Fruit fly (Drosophila melanogaster) whole organism, embryonic: Measurements from ENCODE around the gene Vha68-1.

Experiments
- Antp ChIP-seq: fragments of 200-800 bp; sonication (Bioruptor generic); optimal IDR thresholded peaks from 3 replicates; lab custom pipeline; 2016; ENCODE audit warnings: missing biosample characterization, missing genetic modification characterization
- Asciz ChIP-seq: fragments of 200-800 bp; sonication (Bioruptor generic); optimal IDR thresholded peaks from 2 replicates; lab custom pipeline; 2017; ENCODE audit warnings: missing biosample characterization, mild to moderate bottlenecking, missing genetic modification characterization, missing genetic modification reagents
- B-H2 ChIP-seq: fragments of 200-800 bp; sonication (Bioruptor generic); optimal IDR thresholded peaks from 2 replicates; lab custom pipeline; 2018; ENCODE audit warnings: missing biosample characterization, mild to moderate bottlenecking, missing genetic modification characterization
- BtbVII ChIP-seq: fragments of 200-800 bp; sonication (Bioruptor generic); optimal IDR thresholded peaks from 3 replicates; lab custom pipeline; 2017; ENCODE audit warnings: missing biosample characterization, mild to moderate bottlenecking, missing genetic modification characterization
- CG12659 ChIP-seq: fragments of 200-800 bp; sonication (Bioruptor generic); optimal IDR thresholded peaks from 3 replicates; lab custom pipeline; 2017; ENCODE audit warnings: mild to moderate bottlenecking, missing biosample characterization, missing genetic modification reagents, missing genetic modification characterization
- CG13424 ChIP-seq: fragments of 200-800 bp; sonication (Bioruptor generic); optimal IDR thresholded peaks from 2 replicates; lab custom pipeline; 2019; ENCODE audit warnings: missing biosample characterization, mild to moderate bottlenecking, missing genetic modification characterization, moderate library complexity
- CG1602 ChIP-seq: fragments of 200-800 bp; sonication (Bioruptor generic); optimal IDR thresholded peaks from 3 replicates; lab custom pipeline; 2016; ENCODE audit warnings: missing biosample characterization, missing genetic modification characterization
- CG1647 ChIP-seq: fragments of 200-800 bp; sonication (Bioruptor generic); optimal IDR thresholded peaks from 3 replicates; lab custom pipeline; 2016; ENCODE audit warnings: missing biosample characterization, missing genetic modification characterization
- CG1792 ChIP-seq: fragments of 200-800 bp; sonication (Bioruptor generic); optimal IDR thresholded peaks from 2 replicates; lab custom pipeline; 2016; ENCODE audit warnings: missing biosample characterization, missing genetic modification characterization
- CG2199 ChIP-seq: fragments of 200-800 bp; sonication (Bioruptor generic); IDR thresholded peaks from 3 replicates; pipeline ENCODE4 v1.3.6; 2022; ENCODE audit warnings: missing biosample characterization, missing genetic modification characterization
- CG3065 ChIP-seq: fragments of 200-800 bp; sonication (Bioruptor generic); optimal IDR thresholded peaks from 2 replicates; lab custom pipeline; 2016; ENCODE audit warnings: missing biosample characterization, missing genetic modification characterization
- CG31365 ChIP-seq: fragments of 200-800 bp; sonication (Bioruptor generic); optimal IDR thresholded peaks from 2 replicates; lab custom pipeline; 2018; ENCODE audit warnings: missing biosample characterization, mild to moderate bottlenecking, missing genetic modification characterization
- CG34224 ChIP-seq: fragments of 200-800 bp; sonication (Bioruptor generic); IDR thresholded peaks from 3 replicates; pipeline ENCODE4 v1.3.6; 2022; ENCODE audit warnings: missing biosample characterization, missing genetic modification characterization; ENCODE audit not compliant: partially characterized antibody
- CG34376 ChIP-seq: fragments of 200-800 bp; sonication (Bioruptor generic); optimal IDR thresholded peaks from 2 replicates; lab custom pipeline; 2018; ENCODE audit warnings: missing biosample characterization, mild to moderate bottlenecking, missing genetic modification characterization
- CG4730 ChIP-seq: fragments of 200-800 bp; sonication (Bioruptor generic); IDR thresholded peaks from 2 replicates; pipeline ENCODE4 v1.3.6; 2022; ENCODE audit warnings: missing biosample characterization, missing genetic modification characterization
- CG5180 ChIP-seq: fragments of 200-800 bp; sonication (Bioruptor generic); optimal IDR thresholded peaks from 3 replicates; lab custom pipeline; 2017; ENCODE audit warnings: missing biosample characterization, missing genetic modification characterization, mild to moderate bottlenecking, moderate library complexity, missing genetic modification reagents
- CG6254 ChIP-seq: fragments of 200-800 bp; sonication (Bioruptor generic); optimal IDR thresholded peaks from 3 replicates; lab custom pipeline; 2017; ENCODE audit warnings: mild to moderate bottlenecking, missing biosample characterization, missing genetic modification reagents, missing genetic modification characterization
- CTCF ChIP-seq: fragments of 200-800 bp; sonication (Bioruptor generic); optimal IDR thresholded peaks from 2 replicates; lab custom pipeline; 2017; ENCODE audit warnings: missing biosample characterization, mild to moderate bottlenecking, missing genetic modification characterization, moderate library complexity
- Chrac-16 ChIP-seq: fragments of 200-800 bp; sonication (Bioruptor generic); optimal IDR thresholded peaks from 3 replicates; lab custom pipeline; 2016; ENCODE audit warnings: missing biosample characterization, missing genetic modification characterization
- Dad ChIP-seq: fragments of 200-800 bp; sonication (Bioruptor generic); optimal IDR thresholded peaks from 3 replicates; lab custom pipeline; 2016; ENCODE audit warnings: missing biosample characterization, missing genetic modification characterization
- Drgx ChIP-seq: fragments of 200-800 bp; sonication (Bioruptor generic); IDR thresholded peaks from 2 replicates; pipeline ENCODE4 v1.3.6; 2022; ENCODE audit warnings: missing biosample characterization, missing genetic modification characterization
- Eip74EF ChIP-seq, 2 experiments: fragments of 200-800 bp in 1 of 2; fragments of >200 bp in 1 of 2; sonication (Bioruptor generic) in 1 of 2; optimal IDR thresholded peaks; 2 replicates each; lab custom pipeline; 2017 to 2019; ENCODE audit warnings: missing biosample characterization in 2 of 2, missing genetic modification characterization in 2 of 2, mild to moderate bottlenecking in 1 of 2, moderate library complexity in 1 of 2
- Gug ChIP-seq: fragments of 200-800 bp; sonication (Bioruptor generic); IDR thresholded peaks from 4 replicates; pipeline ENCODE4 v1.3.6; 2022; ENCODE audit warnings: missing biosample characterization, missing genetic modification characterization
- Hey ChIP-seq: fragments of 200-800 bp; sonication (Bioruptor generic); optimal IDR thresholded peaks from 3 replicates; lab custom pipeline; 2018; ENCODE audit warnings: missing biosample characterization, mild to moderate bottlenecking, missing genetic modification characterization
- HmgZ ChIP-seq: fragments of 200-800 bp; sonication (Bioruptor generic); optimal IDR thresholded peaks from 2 replicates; lab custom pipeline; 2018; ENCODE audit warnings: missing biosample characterization, mild to moderate bottlenecking, missing genetic modification characterization
- Med ChIP-seq: fragments of 200-800 bp; sonication (Bioruptor generic); peaks from one replicate; lab custom pipeline; 2016; ENCODE audit warnings: missing biosample characterization, missing genetic modification characterization, mild to moderate bottlenecking, inconsistent platforms, moderate library complexity
- Mes4 ChIP-seq: fragments of 200-800 bp; sonication (Bioruptor generic); optimal IDR thresholded peaks from 2 replicates; lab custom pipeline; 2016; ENCODE audit warnings: missing biosample characterization, missing genetic modification characterization
- NFAT ChIP-seq: fragments of 200-800 bp; sonication (Bioruptor generic); IDR thresholded peaks from 2 replicates; pipeline ENCODE4 v1.3.6; 2022; ENCODE audit warnings: missing biosample characterization, missing genetic modification characterization
- Oli ChIP-seq: fragments of 200-800 bp; sonication (Bioruptor generic); optimal IDR thresholded peaks from 2 replicates; lab custom pipeline; 2018; ENCODE audit warnings: missing biosample characterization, mild to moderate bottlenecking, missing genetic modification characterization, moderate library complexity
- Pdp1 ChIP-seq, 2 experiments: fragments of 200-800 bp; sonication (Bioruptor generic); optimal IDR thresholded peaks; 3 replicates each; lab custom pipeline; 2016; ENCODE audit warnings: missing biosample characterization in 2 of 2, missing genetic modification characterization in 2 of 2, mild to moderate bottlenecking in 1 of 2, moderate library complexity in 1 of 2
- Sox100B ChIP-seq: fragments of 200-800 bp; sonication (Bioruptor generic); optimal IDR thresholded peaks from 3 replicates; lab custom pipeline; 2018; ENCODE audit warnings: missing biosample characterization, mild to moderate bottlenecking, missing genetic modification characterization
- al ChIP-seq: fragments of 200-800 bp; sonication (Bioruptor generic); IDR thresholded peaks from 2 replicates; pipeline ENCODE4 v1.3.6; 2022; ENCODE audit warnings: missing biosample characterization, missing genetic modification characterization
- bsh ChIP-seq, 2 experiments: fragments of 200-800 bp; sonication (Bioruptor generic); optimal IDR thresholded peaks; 2 replicates each; lab custom pipeline; 2017 to 2018; ENCODE audit warnings: mild to moderate bottlenecking in 2 of 2, missing biosample characterization in 2 of 2, missing genetic modification characterization in 2 of 2, moderate library complexity in 1 of 2
- caup ChIP-seq: fragments of 200-800 bp; sonication (Bioruptor generic); optimal IDR thresholded peaks from 3 replicates; lab custom pipeline; 2017; ENCODE audit warnings: missing biosample characterization, mild to moderate bottlenecking, missing genetic modification characterization, moderate library complexity; ENCODE audit not compliant: severe bottlenecking
- dati ChIP-seq: fragments of 200-800 bp; sonication (Bioruptor generic); IDR thresholded peaks from 2 replicates; pipeline ENCODE4 v1.3.6; 2022; ENCODE audit warnings: missing biosample characterization, missing genetic modification characterization
- esg ChIP-seq: fragments of 200-800 bp; sonication (Bioruptor generic); conservative IDR thresholded peaks from 2 replicates; pipeline ENCODE4 v1.3.6; 2022; ENCODE audit warnings: missing biosample characterization, missing genetic modification characterization
- ewg ChIP-seq: fragments of 200-800 bp; sonication (Bioruptor generic); optimal IDR thresholded peaks from 3 replicates; lab custom pipeline; 2017; ENCODE audit warnings: mild to moderate bottlenecking, missing biosample characterization, missing genetic modification reagents, missing genetic modification characterization
- ftz-f1 ChIP-seq: fragments of 200-800 bp; sonication (Bioruptor generic); optimal IDR thresholded peaks from 2 replicates; lab custom pipeline; 2016; ENCODE audit warnings: missing biosample characterization, missing genetic modification characterization
- gcm ChIP-seq: fragments of 200-800 bp; sonication (Bioruptor generic); optimal IDR thresholded peaks from 2 replicates; lab custom pipeline; 2019; ENCODE audit warnings: missing biosample characterization, mild to moderate bottlenecking, missing genetic modification characterization, moderate library complexity
- ham ChIP-seq: fragments of 200-800 bp; sonication (Bioruptor generic); IDR thresholded peaks from 2 replicates; pipeline ENCODE4 v1.3.6; 2022; ENCODE audit warnings: missing biosample characterization, missing genetic modification characterization
- hbn ChIP-seq: fragments of 200-800 bp; sonication (Bioruptor generic); IDR thresholded peaks from 2 replicates; pipeline ENCODE4 v1.3.6; 2022; ENCODE audit warnings: missing biosample characterization, missing genetic modification characterization; ENCODE audit not compliant: partially characterized antibody
- jigr1 ChIP-seq: fragments of 200-800 bp; sonication (Bioruptor generic); IDR thresholded peaks from 3 replicates; pipeline ENCODE4 v1.3.6; 2022; ENCODE audit warnings: missing biosample characterization, missing genetic modification characterization
- kni ChIP-seq: fragments of 200-800 bp; sonication (Bioruptor generic); optimal IDR thresholded peaks from 3 replicates; lab custom pipeline; 2017; ENCODE audit warnings: mild to moderate bottlenecking, missing biosample characterization, missing genetic modification reagents, missing genetic modification characterization
- psq ChIP-seq: fragments of 200-800 bp; sonication (Bioruptor generic); optimal IDR thresholded peaks from 2 replicates; lab custom pipeline; 2017; ENCODE audit warnings: missing biosample characterization, missing genetic modification characterization
- scrt ChIP-seq: fragments of 200-800 bp; sonication (Bioruptor generic); optimal IDR thresholded peaks from 2 replicates; lab custom pipeline; 2018; ENCODE audit warnings: missing biosample characterization, mild to moderate bottlenecking, missing genetic modification characterization, moderate library complexity
- sob ChIP-seq: fragments of 200-800 bp; sonication (Bioruptor generic); IDR thresholded peaks from 2 replicates; pipeline ENCODE4 v1.3.6; 2022; ENCODE audit warnings: missing biosample characterization, missing genetic modification characterization
- stc ChIP-seq: fragments of 200-800 bp; sonication (Bioruptor generic); IDR thresholded peaks from 2 replicates; pipeline ENCODE4 v1.3.6; 2022; ENCODE audit warnings: missing biosample characterization, missing genetic modification characterization
- wdn ChIP-seq: fragments of 200-800 bp; sonication (Bioruptor generic); IDR thresholded peaks from 2 replicates; pipeline ENCODE4 v1.3.6; 2022; ENCODE audit warnings: missing biosample characterization, missing genetic modification characterization

Vha68-1 gene

dm6 chr2L:13049136-13049535 is 45.2 kb upstream of the Vha68-1 start (continued):
- TF ChIP-seq Pdp1 (GFP tag; optimal IDR thresholded peaks at IDR 0.05; lab: Kevin White, UChicago): no peak
- peak; percentile 38 for TF ChIP-seq BtbVII (GFP tag; lab: Kevin White, UChicago)
- TF ChIP-seq gcm (GFP tag; lab: Kevin White, UChicago): no peak
- no peak for TF ChIP-seq CG6254
- no peak for TF ChIP-seq CG1647
- no peak for TF ChIP-seq Dad (GFP tag; lab: Kevin White, UChicago)
- peak; percentile 7 for TF ChIP-seq scrt (GFP tag; lab: Kevin White, UChicago)
- TF ChIP-seq CTCF (GFP tag; lab: Kevin White, UChicago): no peak
- no peak for TF ChIP-seq CG34224 (GFP tag; lab: Robert Waterston, UW)

- TF ChIP-seq scrt (GFP tag; lab: Kevin White, UChicago) (peak; percentile 61), CG34376 (GFP tag; lab: Kevin White, UChicago) (peak; percentile 13), Gug (GFP tag; lab: Robert Waterston, UW) (no peak)
Measured at dm6 chr2L:13045924-13046323, 42.0 kb upstream of the Vha68-1 start.

dm6 chr2L:13044135-13044534 is 40.2 kb upstream of the Vha68-1 start:
- TF ChIP-seq hbn (GFP tag; lab: Robert Waterston, UW) (no peak), Chrac-16 (no peak), CG1792 (no peak), Eip74EF (GFP tag; optimal IDR thresholded peaks at IDR 0.05; lab: Kevin White, UChicago) (no peak), Hey (tag; lab: Kevin White, UChicago) (no peak), ftz-f1 (GFP tag; lab: Kevin White, UChicago) (no peak), caup (no peak), stc (GFP tag; lab: Robert Waterston, UW) (no peak), al (GFP tag; lab: Robert Waterston, UW) (no peak), psq (GFP tag; lab: Kevin White, UChicago) (no peak), CG2199 (GFP tag; lab: Robert Waterston, UW) (no peak), CG3065 (no peak), kni (GFP tag; lab: Kevin White, UChicago) (no peak), bsh (GFP tag; optimal IDR thresholded peaks at IDR 0.05; lab: Kevin White, UChicago) (no peak), CG4730 (GFP tag; lab: Robert Waterston, UW) (no peak), sob (GFP tag; lab: Robert Waterston, UW) (no peak), CG31365 (tag; lab: Kevin White, UChicago) (no peak), CG1647 (no peak), NFAT (no peak), ewg (no peak), CG12659 (no peak), esg (no peak), HmgZ (tag; lab: Kevin White, UChicago) (no peak), dati (no peak), CG13424 (tag; lab: Kevin White, UChicago) (no peak), Med (GFP tag; lab: Kevin White, UChicago) (no peak), jigr1 (GFP tag; lab: Robert Waterston, UW) (0 out of 3 replicates have a peak, but pooled peaks have one; percentile 15), Drgx (GFP tag; lab: Robert Waterston, UW) (peak; percentile 34), wdn (GFP tag; lab: Robert Waterston, UW) (no peak), Oli (tag; lab: Kevin White, UChicago) (no peak), CG5180 (GFP tag; lab: Kevin White, UChicago) (peak; percentile 28), Sox100B (GFP tag; lab: Kevin White, UChicago) (no peak), Antp (no peak), CG1602 (GFP tag; lab: Kevin White, UChicago) (no peak), B-H2 (no peak), Asciz (GFP tag; lab: Kevin White, UChicago) (no peak), Mes4 (GFP tag; lab: Kevin White, UChicago) (no peak), ham (GFP tag; lab: Robert Waterston, UW) (no peak)
